Fruit fly (Drosophila melanogaster) whole organism, embryonic: Measurements from ENCODE around the gene Acf.

Experiments
- Antp ChIP-seq: fragments of 200-800 bp; sonication (Bioruptor generic); optimal IDR thresholded peaks from 3 replicates; lab custom pipeline; 2016; ENCODE audit warnings: missing biosample characterization, missing genetic modification characterization
- Atf-2 ChIP-seq: fragments of 200-800 bp; sonication (Bioruptor generic); optimal IDR thresholded peaks from 2 replicates; lab custom pipeline; 2016; ENCODE audit warnings: missing biosample characterization, missing genetic modification characterization
- BEAF-32 ChIP-seq: fragments of 200-800 bp; sonication (Bioruptor generic); optimal IDR thresholded peaks from 3 replicates; lab custom pipeline; 2017; ENCODE audit warnings: missing biosample characterization, missing genetic modification characterization, mild to moderate bottlenecking, moderate library complexity, missing genetic modification reagents
- Bgb ChIP-seq: fragments of 200-800 bp; sonication (Bioruptor generic); IDR thresholded peaks from 2 replicates; pipeline ENCODE4 v1.3.6; 2022; ENCODE audit warnings: missing biosample characterization, missing genetic modification characterization; ENCODE audit not compliant: partially characterized antibody
- CG10147 ChIP-seq: fragments of 200-800 bp; sonication (Bioruptor generic); optimal IDR thresholded peaks from 2 replicates; lab custom pipeline; 2019; ENCODE audit warnings: missing biosample characterization, mild to moderate bottlenecking, missing genetic modification characterization, moderate library complexity
- CG11398 ChIP-seq: fragments of 200-800 bp; sonication (Bioruptor generic); optimal IDR thresholded peaks from 2 replicates; lab custom pipeline; 2016; ENCODE audit warnings: missing biosample characterization, missing genetic modification characterization
- CG11560 ChIP-seq: fragments of 200-800 bp; sonication (Bioruptor generic); IDR thresholded peaks from 3 replicates; pipeline ENCODE4 v1.3.6; 2022; ENCODE audit warnings: missing biosample characterization, missing genetic modification characterization
- CG13123 ChIP-seq: fragments of 200-800 bp; sonication (Bioruptor generic); optimal IDR thresholded peaks from 2 replicates; lab custom pipeline; 2016; ENCODE audit warnings: missing biosample characterization, missing genetic modification characterization
- CG14860 ChIP-seq: fragments of 200-800 bp; sonication (Bioruptor generic); IDR thresholded peaks from 3 replicates; pipeline ENCODE4 v1.3.6; 2022; ENCODE audit warnings: missing biosample characterization, missing genetic modification characterization; ENCODE audit not compliant: partially characterized antibody
- CG15073 ChIP-seq: fragments of 200-800 bp; sonication (Bioruptor generic); optimal IDR thresholded peaks from 2 replicates; lab custom pipeline; 2016; ENCODE audit warnings: missing biosample characterization, missing genetic modification characterization
- CG15514 ChIP-seq: fragments of 200-800 bp; sonication (Bioruptor generic); optimal IDR thresholded peaks from 3 replicates; lab custom pipeline; 2017; ENCODE audit warnings: missing biosample characterization, missing genetic modification characterization, mild to moderate bottlenecking, moderate library complexity, missing genetic modification reagents
- CG18262 ChIP-seq: fragments of 200-800 bp; optimal IDR thresholded peaks from 3 replicates; lab custom pipeline; 2019; ENCODE audit warnings: missing biosample characterization, mild to moderate bottlenecking, missing genetic modification characterization, moderate library complexity
- CG18599 ChIP-seq: fragments of 200-800 bp; sonication (Bioruptor generic); optimal IDR thresholded peaks from 3 replicates; lab custom pipeline; 2017; ENCODE audit warnings: missing biosample characterization, missing genetic modification characterization, mild to moderate bottlenecking, moderate library complexity, missing genetic modification reagents
- CG4707 ChIP-seq: fragments of 200-800 bp; sonication (Bioruptor generic); optimal IDR thresholded peaks from 2 replicates; lab custom pipeline; 2018; ENCODE audit warnings: missing biosample characterization, mild to moderate bottlenecking, missing genetic modification characterization, moderate library complexity
- CG7786 ChIP-seq: fragments of 200-800 bp; sonication (Bioruptor generic); optimal IDR thresholded peaks from 2 replicates; lab custom pipeline; 2016; ENCODE audit warnings: missing biosample characterization, missing genetic modification characterization
- CG7839 ChIP-seq: fragments of 200-800 bp; sonication (Bioruptor generic); optimal IDR thresholded peaks from 3 replicates; lab custom pipeline; 2018; ENCODE audit warnings: missing biosample characterization, mild to moderate bottlenecking, missing genetic modification characterization, moderate library complexity
- CG7963 ChIP-seq: fragments of 200-800 bp; sonication (Bioruptor generic); IDR thresholded peaks from 3 replicates; pipeline ENCODE4 v1.3.6; 2022; ENCODE audit warnings: missing biosample characterization, missing genetic modification characterization; ENCODE audit not compliant: partially characterized antibody
- CG8359 ChIP-seq: fragments of 200-800 bp; sonication (Bioruptor generic); optimal IDR thresholded peaks from 2 replicates; lab custom pipeline; 2017; ENCODE audit warnings: missing biosample characterization, mild to moderate bottlenecking, missing genetic modification characterization, borderline replicate concordance
- Dek ChIP-seq: fragments of 200-800 bp; sonication (Bioruptor generic); optimal IDR thresholded peaks from 3 replicates; lab custom pipeline; 2019; ENCODE audit warnings: missing biosample characterization, mild to moderate bottlenecking, missing genetic modification characterization, moderate library complexity
- Dp ChIP-seq: fragments of 200-800 bp; sonication (Bioruptor generic); optimal IDR thresholded peaks from 2 replicates; lab custom pipeline; 2018; ENCODE audit warnings: missing biosample characterization, mild to moderate bottlenecking, missing genetic modification characterization, moderate library complexity
- Eip74EF ChIP-seq, 2 experiments: fragments of 200-800 bp in 1 of 2; fragments of >200 bp in 1 of 2; sonication (Bioruptor generic) in 1 of 2; optimal IDR thresholded peaks; 2 replicates each; lab custom pipeline; 2017 to 2019; ENCODE audit warnings: missing biosample characterization in 2 of 2, missing genetic modification characterization in 2 of 2, mild to moderate bottlenecking in 1 of 2, moderate library complexity in 1 of 2
- HLHmδ ChIP-seq: fragments of 200-800 bp; sonication (Bioruptor generic); optimal IDR thresholded peaks from 2 replicates; lab custom pipeline; 2018; ENCODE audit warnings: missing biosample characterization, mild to moderate bottlenecking, missing genetic modification characterization, moderate library complexity
- Jarid2 ChIP-seq: fragments of 200-800 bp; sonication (Bioruptor generic); optimal IDR thresholded peaks from 3 replicates; lab custom pipeline; 2017; ENCODE audit warnings: mild to moderate bottlenecking, missing biosample characterization, missing genetic modification reagents, missing genetic modification characterization
- Kr ChIP-seq: fragments of 200-800 bp; sonication (Bioruptor generic); optimal IDR thresholded peaks from 2 replicates; lab custom pipeline; 2017; ENCODE audit warnings: missing biosample characterization, mild to moderate bottlenecking, missing genetic modification characterization
- Lpt ChIP-seq: fragments of >200 bp; optimal IDR thresholded peaks from 2 replicates; lab custom pipeline; 2018; ENCODE audit warnings: missing biosample characterization, missing genetic modification characterization
- Mad ChIP-seq: fragments of 200-800 bp; sonication (Bioruptor generic); optimal IDR thresholded peaks from 2 replicates; lab custom pipeline; 2016; ENCODE audit warnings: missing biosample characterization, missing genetic modification characterization
- NC2α ChIP-seq: fragments of 200-800 bp; sonication (Bioruptor generic); optimal IDR thresholded peaks from 2 replicates; lab custom pipeline; 2016; ENCODE audit warnings: missing biosample characterization, missing genetic modification characterization
- NFAT ChIP-seq: fragments of 200-800 bp; sonication (Bioruptor generic); IDR thresholded peaks from 2 replicates; pipeline ENCODE4 v1.3.6; 2022; ENCODE audit warnings: missing biosample characterization, missing genetic modification characterization
- Nf-YA ChIP-seq: fragments of 200-800 bp; sonication (Bioruptor generic); IDR thresholded peaks from 2 replicates; pipeline ENCODE4 v1.3.6; 2022; ENCODE audit warnings: missing biosample characterization, missing genetic modification characterization
- YL-1 ChIP-seq: fragments of 200-800 bp; sonication (Bioruptor generic); optimal IDR thresholded peaks from 3 replicates; lab custom pipeline; 2017; ENCODE audit warnings: missing biosample characterization, mild to moderate bottlenecking, missing genetic modification characterization
- ab ChIP-seq: fragments of 200-800 bp; sonication (Bioruptor generic); optimal IDR thresholded peaks from 2 replicates; lab custom pipeline; 2016; ENCODE audit warnings: missing biosample characterization, missing genetic modification characterization
- al ChIP-seq: fragments of 200-800 bp; sonication (Bioruptor generic); IDR thresholded peaks from 2 replicates; pipeline ENCODE4 v1.3.6; 2022; ENCODE audit warnings: missing biosample characterization, missing genetic modification characterization
- ap ChIP-seq: fragments of 200-800 bp; sonication (Bioruptor generic); IDR thresholded peaks from 2 replicates; pipeline ENCODE4 v1.3.6; 2022; ENCODE audit warnings: missing biosample characterization, missing genetic modification characterization
- chm ChIP-seq: fragments of 200-800 bp; sonication (Bioruptor generic); IDR thresholded peaks from 2 replicates; pipeline ENCODE4 v1.3.6; 2022; ENCODE audit warnings: missing biosample characterization, missing genetic modification characterization
- cwo ChIP-seq: fragments of 200-800 bp; sonication (Bioruptor generic); optimal IDR thresholded peaks from 3 replicates; lab custom pipeline; 2017; ENCODE audit warnings: missing biosample characterization, missing genetic modification characterization, mild to moderate bottlenecking, moderate library complexity, missing genetic modification reagents
- dimm ChIP-seq: fragments of 200-800 bp; sonication (Bioruptor generic); IDR thresholded peaks from 2 replicates; pipeline ENCODE4 v1.3.6; 2022; ENCODE audit warnings: missing biosample characterization, missing genetic modification characterization
- gfzf ChIP-seq: fragments of 200-800 bp; sonication (Bioruptor generic); optimal IDR thresholded peaks from 2 replicates; lab custom pipeline; 2016; ENCODE audit warnings: missing biosample characterization, mild to moderate bottlenecking, missing genetic modification characterization, moderate library complexity
- gsb-n ChIP-seq: fragments of 200-800 bp; sonication (Bioruptor generic); optimal IDR thresholded peaks from 3 replicates; lab custom pipeline; 2018; ENCODE audit warnings: missing biosample characterization, mild to moderate bottlenecking, missing genetic modification characterization
- nerfin-1 ChIP-seq: fragments of 200-800 bp; sonication (Bioruptor generic); optimal IDR thresholded peaks from 3 replicates; lab custom pipeline; 2019; ENCODE audit warnings: missing biosample characterization, mild to moderate bottlenecking, missing genetic modification characterization, moderate library complexity
- prd ChIP-seq, 3 experiments: fragments of >200 bp in 2 of 3; fragments of 200-800 bp in 1 of 3; sonication (Bioruptor generic) in 1 of 3; optimal IDR thresholded peaks in 2 of 3; IDR thresholded peaks in 1 of 3; 2 replicates in 2 of 3; 3 replicates in 1 of 3; pipeline versions ENCODE4 v1.3.6 to Lab custom; 2017 to 2022; ENCODE audit warnings: missing biosample characterization in 1 of 3, missing genetic modification characterization in 1 of 3
- row ChIP-seq: fragments of 200-800 bp; sonication (Bioruptor generic); IDR thresholded peaks from 3 replicates; pipeline ENCODE4 v1.3.6; 2022; ENCODE audit warnings: missing biosample characterization, missing genetic modification characterization
- run ChIP-seq: fragments of 200-800 bp; sonication (Bioruptor generic); optimal IDR thresholded peaks from 3 replicates; lab custom pipeline; 2018; ENCODE audit warnings: missing biosample characterization, mild to moderate bottlenecking, missing genetic modification characterization
- seq ChIP-seq: fragments of 200-800 bp; sonication (Bioruptor generic); IDR thresholded peaks from 2 replicates; pipeline ENCODE4 v1.3.6; 2022; ENCODE audit warnings: missing biosample characterization, missing genetic modification characterization
- shn ChIP-seq: fragments of 200-800 bp; sonication (Bioruptor generic); optimal IDR thresholded peaks from 3 replicates; lab custom pipeline; 2016; ENCODE audit warnings: missing biosample characterization, missing genetic modification characterization
- sim ChIP-seq: fragments of 200-800 bp; sonication (Bioruptor generic); IDR thresholded peaks from 2 replicates; pipeline ENCODE4 v1.3.6; 2022; ENCODE audit warnings: missing biosample characterization, missing genetic modification characterization
- sr ChIP-seq: fragments of 200-800 bp; sonication (Bioruptor generic); IDR thresholded peaks from 3 replicates; pipeline ENCODE4 v1.3.6; 2022; ENCODE audit warnings: missing biosample characterization, missing genetic modification characterization
- tio ChIP-seq: fragments of 200-800 bp; sonication (Bioruptor generic); optimal IDR thresholded peaks from 2 replicates; lab custom pipeline; 2017; ENCODE audit warnings: missing biosample characterization, missing genetic modification characterization, inconsistent platforms
- usp ChIP-seq: fragments of >200 bp; optimal IDR thresholded peaks from 2 replicates; lab custom pipeline; 2017; ENCODE audit warnings: missing biosample characterization, missing genetic modification characterization
- wdn ChIP-seq: fragments of 200-800 bp; sonication (Bioruptor generic); IDR thresholded peaks from 2 replicates; pipeline ENCODE4 v1.3.6; 2022; ENCODE audit warnings: missing biosample characterization, missing genetic modification characterization
- zen ChIP-seq: fragments of 200-800 bp; sonication (Bioruptor generic); optimal IDR thresholded peaks from 3 replicates; lab custom pipeline; 2018; ENCODE audit warnings: missing biosample characterization, mild to moderate bottlenecking, missing genetic modification characterization, moderate library complexity

Acf gene

dm6 chr3R:31745629-31746081 lies 48.1 kb upstream of the Acf start, which contains the start of gene awd (continued):
- TF ChIP-seq Mad (GFP tag; lab: Kevin White, UChicago) (no peak), CG15514 (GFP tag; lab: Kevin White, UChicago) (peak; percentile 85), cwo (GFP tag; lab: Kevin White, UChicago) (no peak), Atf-2 (GFP tag; lab: Kevin White, UChicago) (no peak), ab (no peak), CG7839 (tag; lab: Kevin White, UChicago) (no peak), seq (no peak), NC2α (GFP tag; lab: Kevin White, UChicago) (no peak), CG8359 (GFP tag; lab: Kevin White, UChicago) (no peak), row (GFP tag; lab: Robert Waterston, UW) (peak; percentile 24; the same call in 1 of the 3 replicates), shn (no peak), CG10147 (GFP tag; lab: Kevin White, UChicago) (no peak), CG4707 (GFP tag; lab: Kevin White, UChicago) (no peak), Dek (no peak), gfzf (GFP tag; lab: Kevin White, UChicago) (peak; percentile 94), sim (GFP tag; lab: Robert Waterston, UW) (no peak), prd (optimal IDR thresholded peaks at IDR 0.05; lab: Kevin White, UChicago) (no peak), prd (GFP tag; IDR thresholded peaks at IDR 0.05; lab: Robert Waterston, UW) (no peak), Jarid2 (no peak), CG11398 (no peak), nerfin-1 (no peak), Antp (GFP tag; lab: Kevin White, UChicago) (no peak), tio (no peak), al (GFP tag; lab: Robert Waterston, UW) (no peak), Lpt (GFP tag; lab: Kevin White, UChicago) (no peak), gsb-n (tag; lab: Kevin White, UChicago) (no peak), Eip74EF (GFP tag; optimal IDR thresholded peaks at IDR 0.05; lab: Kevin White, UChicago) (no peak), wdn (GFP tag; lab: Robert Waterston, UW) (no peak), CG7786 (no peak), CG18262 (tag; lab: Kevin White, UChicago) (no peak), HLHmδ (peak; percentile 18), run (tag; lab: Kevin White, UChicago) (no peak), CG15073 (no peak), CG13123 (GFP tag; lab: Kevin White, UChicago) (no peak), sr (no peak), dimm (GFP tag; lab: Robert Waterston, UW) (no peak), zen (tag; lab: Kevin White, UChicago) (no peak), Kr (GFP tag; lab: Kevin White, UChicago) (no peak), YL-1 (GFP tag; lab: Kevin White, UChicago) (peak; percentile 59), CG11560 (no peak), chm (GFP tag; lab: Robert Waterston, UW) (no peak), CG18599 (GFP tag; lab: Kevin White, UChicago) (no peak), Dp (peak; percentile 68), Nf-YA (GFP tag; lab: Robert Waterston, UW) (no peak), usp (GFP tag; lab: Kevin White, UChicago) (no peak), CG7963 (GFP tag; lab: Robert Waterston, UW) (no peak), ap (GFP tag; lab: Robert Waterston, UW) (no peak), NFAT (GFP tag; lab: Robert Waterston, UW) (peak; percentile 14; the same call in 1 of the 2 replicates), BEAF-32 (peak; percentile 43), Bgb (GFP tag; lab: Robert Waterston, UW) (no peak), CG14860 (no peak)
